Worm (Caenorhabditis elegans): ENCODE measurements around the gene let-858.

let-858 gene

DNA sequence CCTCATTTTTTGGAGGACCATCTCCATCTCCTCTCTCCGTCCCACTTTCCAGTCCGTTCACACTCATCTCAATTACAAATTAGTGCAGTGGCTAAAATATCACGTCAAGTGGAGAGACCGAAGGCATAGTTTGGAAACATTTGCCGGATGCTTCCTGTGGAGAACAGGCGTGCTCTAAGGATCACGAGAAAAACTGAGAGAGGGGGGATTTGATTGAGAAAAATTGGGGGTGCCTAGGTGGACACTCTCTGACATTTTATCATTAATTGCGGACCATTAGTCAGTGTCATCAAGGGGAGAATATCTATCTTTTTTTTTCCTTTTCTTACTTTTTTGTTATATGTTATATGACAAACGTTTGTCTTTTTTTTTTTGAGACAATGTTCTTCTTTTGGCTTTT lies 40.2 kb upstream of the let-858 start (continued):
- no peak for TF ChIP-seq nhr-85 (tag)
- TF ChIP-seq nhr-84 (tag; optimal IDR thresholded peaks at IDR 0.05) = no peak
- TF ChIP-seq elt-2 (tag; optimal IDR thresholded peaks at IDR 0.05) = no peak
- no peak for TF ChIP-seq nhr-90 (tag; optimal IDR thresholded peaks at IDR 0.05; ENCODE audit: poor library complexity)
- TF ChIP-seq isw-1 (GFP tag; IDR thresholded peaks at IDR 0.05) = no peak
- no peak for TF ChIP-seq snpc-4 (tag; optimal IDR thresholded peaks at IDR 0.05)
- TF ChIP-seq grh-1 (GFP tag; IDR thresholded peaks at IDR 0.05) = no peak
- peak; percentile 43 for TF ChIP-seq unc-130 (tag; optimal IDR thresholded peaks at IDR 0.05)
- no peak for TF ChIP-seq sox-4 (tag; optimal IDR thresholded peaks at IDR 0.05)
- no peak for TF ChIP-seq nhr-76 (tag; optimal IDR thresholded peaks at IDR 0.05)
- TF ChIP-seq elt-3 (tag; optimal IDR thresholded peaks at IDR 0.05) = no peak
- TF ChIP-seq rnt-1 (tag; optimal IDR thresholded peaks at IDR 0.05) = peak; percentile 57
- no peak for TF ChIP-seq unc-86 (tag; optimal IDR thresholded peaks at IDR 0.05)
- TF ChIP-seq ces-1 (GFP tag; optimal IDR thresholded peaks at IDR 0.05) = no peak
- TF ChIP-seq skn-1 (tag; optimal IDR thresholded peaks at IDR 0.05) = no peak
- no peak for TF ChIP-seq unc-30 (tag; optimal IDR thresholded peaks at IDR 0.05)
- TF ChIP-seq ets-5 (GFP tag; IDR thresholded peaks at IDR 0.05) = no peak
- TF ChIP-seq nhr-19 (GFP tag; conservative IDR thresholded peaks at IDR 0.05) = no peak
- TF ChIP-seq C04F5.9 (tag; optimal IDR thresholded peaks at IDR 0.05) = no peak
- no peak for TF ChIP-seq vab-15 (tag; optimal IDR thresholded peaks at IDR 0.05)

DNA sequence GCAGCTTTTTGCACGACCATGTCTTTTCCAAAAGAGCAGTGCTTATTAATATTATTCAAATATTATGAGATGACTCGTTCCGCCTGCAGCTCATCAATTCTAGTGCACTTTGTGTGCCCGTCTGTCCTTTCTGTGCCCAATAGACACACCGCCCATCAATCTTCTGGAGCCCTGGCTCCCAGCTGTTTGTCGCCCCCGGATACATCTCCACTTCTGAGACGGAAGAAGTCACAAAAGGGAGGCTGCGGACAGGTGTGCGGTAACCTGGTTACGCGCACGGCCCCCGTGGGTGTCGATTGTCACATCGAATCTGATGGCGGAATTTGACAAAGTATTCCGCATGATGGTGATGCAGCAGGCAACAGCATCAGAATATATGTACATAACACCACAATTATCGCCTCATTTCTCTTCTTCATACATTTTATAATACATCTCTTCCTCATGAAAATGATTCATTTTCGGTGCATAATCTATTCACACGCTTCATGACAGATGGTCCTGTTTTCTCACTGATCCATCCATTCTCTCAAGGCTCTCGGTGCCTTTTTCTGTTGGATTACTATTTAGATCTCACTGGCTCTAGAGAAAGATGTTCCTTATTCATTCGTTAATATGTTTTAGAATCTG lies 35.6 kb upstream of the let-858 start:
- peak; percentile 24 for TF ChIP-seq tbx-2 (tag; optimal IDR thresholded peaks at IDR 0.05)
- TF ChIP-seq nhr-85 (tag) = peak; percentile 57
- TF ChIP-seq ama-1 (optimal IDR thresholded peaks at IDR 0.05) = no peak
- no peak for TF ChIP-seq efl-3 (GFP tag; optimal IDR thresholded peaks at IDR 0.05)
- no peak for TF ChIP-seq C16A3.4 (tag; optimal IDR thresholded peaks at IDR 0.05)
- no peak for TF ChIP-seq nhr-90 (tag; optimal IDR thresholded peaks at IDR 0.05; ENCODE audit: poor library complexity)
- TF ChIP-seq ztf-11 (tag; optimal IDR thresholded peaks at IDR 0.05) = peak in 1 of 2 experiments; percentile 14
- no peak for TF ChIP-seq aha-1 (tag; optimal IDR thresholded peaks at IDR 0.05)

DNA sequence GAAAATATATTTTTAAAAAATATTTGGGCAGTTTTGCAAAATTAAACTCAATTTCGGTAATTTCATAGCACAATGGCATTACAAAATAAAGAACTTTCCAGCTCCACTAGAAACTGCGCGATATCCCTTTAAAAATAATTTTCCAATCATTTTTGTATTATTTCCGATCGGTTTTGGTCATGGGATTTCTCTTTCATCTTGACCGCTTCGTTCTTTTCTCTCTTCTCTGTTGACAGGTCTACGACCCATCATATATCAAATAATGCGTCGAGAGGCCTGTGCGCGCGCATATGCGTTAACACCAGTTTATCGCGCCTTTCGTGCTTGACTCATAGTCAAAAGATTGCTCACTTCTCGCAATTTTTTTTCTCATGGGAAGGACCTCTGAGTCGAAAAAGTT lies 33.6 kb upstream of the let-858 start:
- TF ChIP-seq fkh-8 (tag; optimal IDR thresholded peaks at IDR 0.05) (no peak), ztf-11 (tag; optimal IDR thresholded peaks at IDR 0.05) (no peak), fos-1 (tag; optimal IDR thresholded peaks at IDR 0.05) (no peak), nhr-85 (tag) (peak; percentile 53), aha-1 (tag; optimal IDR thresholded peaks at IDR 0.05) (no peak), hlh-17 (GFP tag; optimal IDR thresholded peaks at IDR 0.05; ENCODE audit: borderline replicate concordance) (no peak), nhr-20 (tag; optimal IDR thresholded peaks at IDR 0.05) (no peak), nhr-12 (tag; optimal IDR thresholded peaks at IDR 0.05) (no peak), isw-1 (GFP tag; IDR thresholded peaks at IDR 0.05) (no peak), blmp-1 (tag; optimal IDR thresholded peaks at IDR 0.05) (peak; percentile 74), lin-35 (GFP tag; optimal IDR thresholded peaks at IDR 0.05) (peak in 1 of 2 experiments; percentile 6), sup-37 (GFP tag; optimal IDR thresholded peaks at IDR 0.05) (no peak), swsn-7 (tag; optimal IDR thresholded peaks at IDR 0.05) (no peak), sox-4 (tag; optimal IDR thresholded peaks at IDR 0.05) (no peak)

DNA sequence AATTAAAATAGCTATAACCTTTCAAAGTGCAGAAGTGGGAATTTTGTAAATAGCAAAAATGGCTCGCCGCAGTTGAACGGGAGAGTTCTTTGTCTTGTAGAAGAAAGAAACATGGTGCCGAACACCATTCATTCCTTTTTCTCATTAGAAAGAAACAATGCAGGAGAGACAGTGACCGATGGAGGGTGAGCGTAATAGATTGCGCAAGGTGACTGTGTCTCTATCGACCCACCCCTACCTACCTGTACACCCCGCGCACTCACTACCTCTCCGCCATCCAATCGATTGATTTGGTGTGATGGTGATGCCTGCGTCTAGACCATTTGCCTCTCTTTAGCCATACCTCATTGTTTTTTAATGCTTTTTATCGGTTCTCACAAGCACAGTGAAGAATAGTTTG lies 33.0 kb upstream of the let-858 start:
- no peak for TF ChIP-seq lin-14 (GFP tag; optimal IDR thresholded peaks at IDR 0.05)
- no peak for TF ChIP-seq mab-9 (GFP tag; IDR thresholded peaks at IDR 0.05)
- TF ChIP-seq jun-1 (tag; optimal IDR thresholded peaks at IDR 0.05) = no peak
- TF ChIP-seq swsn-7 (tag; optimal IDR thresholded peaks at IDR 0.05) = no peak
- no peak for TF ChIP-seq isw-1 (GFP tag; IDR thresholded peaks at IDR 0.05)
- TF ChIP-seq sptf-1 (tag; optimal IDR thresholded peaks at IDR 0.05) = no peak
- TF ChIP-seq lsy-2 (tag; optimal IDR thresholded peaks at IDR 0.05) = no peak
- no peak for TF ChIP-seq nhr-47 (tag; optimal IDR thresholded peaks at IDR 0.05)
- TF ChIP-seq mef-2 (tag; optimal IDR thresholded peaks at IDR 0.05) = no peak
- TF ChIP-seq vab-15 (tag; optimal IDR thresholded peaks at IDR 0.05) = no peak
- TF ChIP-seq nhr-77 (tag; optimal IDR thresholded peaks at IDR 0.05) = no peak
- no peak for TF ChIP-seq lir-3 (tag; optimal IDR thresholded peaks at IDR 0.05; ENCODE audit: poor library complexity)
- no peak for TF ChIP-seq nhr-12 (tag; optimal IDR thresholded peaks at IDR 0.05)
- no peak for TF ChIP-seq irx-1 (tag; optimal IDR thresholded peaks at IDR 0.05)
- no peak for TF ChIP-seq nhr-76 (tag; optimal IDR thresholded peaks at IDR 0.05)
- TF ChIP-seq ztf-4 (tag; optimal IDR thresholded peaks at IDR 0.05) = no peak
- no peak for TF ChIP-seq dpl-1 (GFP tag; optimal IDR thresholded peaks at IDR 0.05)
- no peak for TF ChIP-seq unc-86 (tag; optimal IDR thresholded peaks at IDR 0.05)
- TF ChIP-seq nhr-84 (tag; optimal IDR thresholded peaks at IDR 0.05) = no peak
